Worm (Caenorhabditis elegans) whole organism, young adult: Measurements from ENCODE around the gene ttr-51.

Experiments
- B0035.1 ChIP-seq: sonication (generic microtip); optimal IDR thresholded peaks from 2 replicates; lab custom pipeline; 2016; ENCODE audit warnings: missing genetic modification characterization, mild to moderate bottlenecking, missing compliant biosample characterization, missing genotype, missing genetic modification reagents
- F33H1.4 ChIP-seq: fragments of 200-800 bp; sonication (Bioruptor generic); IDR thresholded peaks from 2 replicates; pipeline ENCODE4 v1.3.6; 2022; ENCODE audit warnings: missing genetic modification reagents, missing genetic modification characterization, missing compliant biosample characterization
- F37B4.10 ChIP-seq: fragments of 200-800 bp; sonication (Bioruptor generic); IDR thresholded peaks from 2 replicates; pipeline ENCODE4 v1.3.6; 2022; ENCODE audit warnings: missing genetic modification characterization, missing compliant biosample characterization
- F57A8.1 ChIP-seq: fragments of 200-800 bp; sonication (Bioruptor generic); optimal IDR thresholded peaks from 2 replicates; lab custom pipeline; 2018; ENCODE audit warnings: mild to moderate bottlenecking, missing genetic modification characterization, moderate library complexity, missing compliant biosample characterization
- K11D2.4 ChIP-seq: fragments of 200-800 bp; sonication (Bioruptor generic); IDR thresholded peaks from 2 replicates; pipeline ENCODE4 v1.3.6; 2022; ENCODE audit warnings: missing genetic modification reagents, missing genetic modification characterization, missing compliant biosample characterization
- T26A5.8 ChIP-seq: sonication (generic microtip); optimal IDR thresholded peaks from 2 replicates; lab custom pipeline; 2016; ENCODE audit warnings: missing genetic modification characterization, missing compliant biosample characterization
- aptf-2 ChIP-seq: fragments of 200-800 bp; sonication (Bioruptor generic); conservative IDR thresholded peaks from 2 replicates; pipeline ENCODE4 v1.3.6; 2022; ENCODE audit warnings: missing genetic modification reagents, missing genetic modification characterization, missing compliant biosample characterization
- aptf-3 ChIP-seq: fragments of 200-800 bp; sonication (Bioruptor generic); IDR thresholded peaks from 2 replicates; pipeline ENCODE4 v1.3.6; 2022; ENCODE audit warnings: missing genetic modification characterization, missing compliant biosample characterization
- athp-1 ChIP-seq: sonication (generic microtip); optimal IDR thresholded peaks from 2 replicates; lab custom pipeline; 2017; ENCODE audit warnings: mild to moderate bottlenecking, missing genetic modification characterization, missing compliant biosample characterization
- attf-5 ChIP-seq: fragments of 200-800 bp; sonication (Bioruptor generic); optimal IDR thresholded peaks from 2 replicates; lab custom pipeline; 2018; ENCODE audit warnings: mild to moderate bottlenecking, missing genetic modification characterization, missing compliant biosample characterization
- ccch-3 ChIP-seq: fragments of 200-800 bp; sonication (Bioruptor generic); optimal IDR thresholded peaks from 2 replicates; lab custom pipeline; 2018; ENCODE audit warnings: mild to moderate bottlenecking, missing genetic modification characterization, missing compliant biosample characterization
- cebp-2 ChIP-seq: fragments of 200-800 bp; sonication (Bioruptor generic); IDR thresholded peaks from 2 replicates; pipeline ENCODE4 v1.3.6; 2022; ENCODE audit warnings: missing genetic modification characterization, missing compliant biosample characterization
- ceh-40 ChIP-seq: fragments of 200-800 bp; sonication (Bioruptor generic); IDR thresholded peaks from 2 replicates; pipeline ENCODE4 v1.3.6; 2022; ENCODE audit warnings: missing genetic modification characterization, missing compliant biosample characterization
- ceh-58 ChIP-seq: fragments of 200-800 bp; sonication (Bioruptor generic); IDR thresholded peaks from 2 replicates; pipeline ENCODE4 v1.3.6; 2022; ENCODE audit warnings: missing genetic modification characterization, missing compliant biosample characterization
- efl-1 ChIP-seq: fragments of 150-350 bp; optimal IDR thresholded peaks from 2 replicates; lab custom pipeline; 2014; ENCODE audit warnings: missing biosample characterization, missing genetic modification reagents, missing genetic modification characterization
- egl-18 ChIP-seq: fragments of 200-800 bp; sonication (Bioruptor generic); IDR thresholded peaks from 2 replicates; pipeline ENCODE4 v1.3.6; 2022; ENCODE audit warnings: missing genetic modification reagents, missing genetic modification characterization, missing compliant biosample characterization
- egl-44 ChIP-seq: fragments of 200-800 bp; sonication (Bioruptor generic); IDR thresholded peaks from 2 replicates; pipeline ENCODE4 v1.3.6; 2022; ENCODE audit warnings: missing genetic modification reagents, missing genetic modification characterization, missing compliant biosample characterization
- egrh-3 ChIP-seq: fragments of 200-800 bp; sonication (Bioruptor generic); IDR thresholded peaks from 2 replicates; pipeline ENCODE4 v1.3.6; 2022; ENCODE audit warnings: missing genetic modification reagents, missing genetic modification characterization, missing compliant biosample characterization
- him-1 ChIP-seq: sonication (generic microtip); optimal IDR thresholded peaks from 2 replicates; lab custom pipeline; 2016; ENCODE audit warnings: missing genotype, missing genetic modification reagents, missing genetic modification characterization, missing compliant biosample characterization
- hlh-26 ChIP-seq: fragments of 200-800 bp; sonication (Bioruptor generic); conservative IDR thresholded peaks from 2 replicates; pipeline ENCODE4 v1.3.6; 2022; ENCODE audit warnings: missing genetic modification reagents, missing genetic modification characterization, missing compliant biosample characterization
- hmg-1.2 ChIP-seq: fragments of 200-800 bp; sonication (Bioruptor generic); IDR thresholded peaks from 2 replicates; pipeline ENCODE4 v1.3.6; 2022; ENCODE audit warnings: missing genetic modification reagents, missing genetic modification characterization, missing compliant biosample characterization
- hsf-1 ChIP-seq: fragments of 200-800 bp; sonication (Bioruptor generic); IDR thresholded peaks from 2 replicates; pipeline ENCODE4 v1.3.6; 2022; ENCODE audit warnings: missing genetic modification reagents, missing genetic modification characterization, missing compliant biosample characterization
- madf-8 ChIP-seq: fragments of 200-800 bp; sonication (Bioruptor generic); conservative IDR thresholded peaks from 2 replicates; pipeline ENCODE4 v1.3.6; 2022; ENCODE audit warnings: missing genetic modification reagents, missing genetic modification characterization, missing compliant biosample characterization
- mcd-1 ChIP-seq: fragments of 200-800 bp; sonication (Bioruptor generic); IDR thresholded peaks from 2 replicates; pipeline ENCODE4 v1.3.6; 2022; ENCODE audit warnings: missing genetic modification reagents, missing genetic modification characterization, missing compliant biosample characterization
- pha-4 ChIP-seq: fragments of 150-350 bp; sonication (generic microtip); optimal IDR thresholded peaks from 2 replicates; lab custom pipeline; 2014; ENCODE audit warnings: missing biosample characterization, missing genetic modification reagents, missing genetic modification characterization
- rec-8 ChIP-seq, 2 experiments: sonication (generic microtip); optimal IDR thresholded peaks; 2 replicates each; lab custom pipeline; 2016; ENCODE audit warnings: mild to moderate bottlenecking in 2 of 2, missing genetic modification characterization in 2 of 2, missing genetic modification reagents in 2 of 2, missing genotype in 2 of 2, missing biosample characterization in 1 of 2, missing compliant biosample characterization in 1 of 2, moderate library complexity in 1 of 2
- repo-1 ChIP-seq: sonication (generic microtip); optimal IDR thresholded peaks from 2 replicates; lab custom pipeline; 2017; ENCODE audit warnings: mild to moderate bottlenecking, missing genetic modification characterization, missing compliant biosample characterization
- unc-62 ChIP-seq: fragments of 150-350 bp; optimal IDR thresholded peaks from 2 replicates; lab custom pipeline; 2014; ENCODE audit warnings: missing biosample characterization, missing genetic modification reagents, missing genetic modification characterization
- xnd-1 ChIP-seq: sonication (generic microtip); optimal IDR thresholded peaks from 2 replicates; lab custom pipeline; 2016; ENCODE audit warnings: missing genotype, missing genetic modification reagents, missing genetic modification characterization, missing compliant biosample characterization
- ztf-6 ChIP-seq: fragments of 200-800 bp; sonication (Bioruptor generic); IDR thresholded peaks from 2 replicates; pipeline ENCODE4 v1.3.6; 2022; ENCODE audit warnings: missing genetic modification reagents, missing genetic modification characterization, missing compliant biosample characterization

The ttr-51 gene

ce11 chrIV:13289321-13289720, 37.2 kb upstream of the ttr-51 start, which contains the start of gene Y67H2A.10:
Gene Y67H2A.10 (minus strand): TSS chrIV:13289504.
- TF ChIP-seq ccch-3 (GFP tag; lab: Kevin White, UChicago) (no peak), madf-8 (GFP tag; lab: Robert Waterston, UW) (no peak), repo-1 (tag; lab: Kevin White, UChicago) (no peak), cebp-2 (GFP tag; lab: Robert Waterston, UW) (0 out of 2 replicates have a peak, but pooled peaks have one; percentile 51), T26A5.8 (tag; lab: Kevin White, UChicago) (no peak), aptf-2 (GFP tag; lab: Robert Waterston, UW) (no peak), F57A8.1 (GFP tag; lab: Kevin White, UChicago) (no peak), xnd-1 (tag; lab: Kevin White, UChicago) (no peak), egrh-3 (GFP tag; lab: Robert Waterston, UW) (no peak), ceh-58 (GFP tag; lab: Robert Waterston, UW) (no peak), unc-62 (GFP tag; lab: Kevin White, UChicago) (no peak), athp-1 (tag; lab: Kevin White, UChicago) (no peak), F37B4.10 (GFP tag; lab: Robert Waterston, UW) (no peak), pha-4 (tag; lab: Kevin White, UChicago) (no peak), efl-1 (GFP tag; lab: Kevin White, UChicago) (peak; percentile 21), hmg-1.2 (GFP tag; lab: Robert Waterston, UW) (no peak), attf-5 (peak; percentile 16)

- TF ChIP-seq ceh-40 (GFP tag; lab: Robert Waterston, UW) (no peak), ztf-6 (GFP tag; lab: Robert Waterston, UW) (no peak), hlh-26 (GFP tag; lab: Robert Waterston, UW) (no peak), B0035.1 (no peak), F33H1.4 (GFP tag; lab: Robert Waterston, UW) (no peak), egl-44 (GFP tag; lab: Robert Waterston, UW) (no peak), him-1 (tag; lab: Kevin White, UChicago) (no peak), hsf-1 (GFP tag; lab: Robert Waterston, UW) (no peak), rec-8 (tag; optimal IDR thresholded peaks at IDR 0.05; lab: Kevin White, UChicago) (no peak)
Measured at ce11 chrIV:13282778-13283177, 30.7 kb upstream of the ttr-51 start, which contains the start of gene cpsf-3. Gene cpsf-3 (minus strand): TSS chrIV:13282878.

- TF ChIP-seq rec-8 (tag; optimal IDR thresholded peaks at IDR 0.05; lab: Kevin White, UChicago) (no peak), hmg-1.2 (GFP tag; lab: Robert Waterston, UW) (peak; percentile 93), K11D2.4 (GFP tag; lab: Robert Waterston, UW) (no peak), egl-18 (GFP tag; lab: Robert Waterston, UW) (no peak)
Measured at ce11 chrIV:13272494-13272893, 20.4 kb upstream of the ttr-51 start, which contains the start of gene unc-26. Gene unc-26 (minus strand): TSS chrIV:13272516.

- TF ChIP-seq madf-8 (GFP tag; lab: Robert Waterston, UW) = no peak
Measured at ce11 chrIV:13268385-13268784, 16.3 kb upstream of the ttr-51 start.

ce11 chrIV:13262849-13263248, 10.7 kb upstream of the ttr-51 start:
- TF ChIP-seq aptf-3 = 0 out of 2 replicates have a peak, but pooled peaks have one; percentile 25
- peak; percentile 62 for TF ChIP-seq mcd-1 (GFP tag; lab: Robert Waterston, UW)
- peak; percentile 70 for TF ChIP-seq hmg-1.2 (GFP tag; lab: Robert Waterston, UW)
- TF ChIP-seq, all 124 proteins: peak for 3; not testable (repeated sequence) for 121
